Fruit fly (Drosophila melanogaster): ENCODE results near the gene CG4022.

CG4022 gene

dm6 chr3L:9451522-9452118 lies 41.0 kb upstream of the CG4022 start, which contains the start of the genes CG3448 and ghi (continued):
- TF ChIP-seq CG4318 (GFP tag; optimal IDR thresholded peaks at IDR 0.05) (no peak), CG32006 (GFP tag; optimal IDR thresholded peaks at IDR 0.05) (no peak), CG11762 (GFP tag; optimal IDR thresholded peaks at IDR 0.05; ENCODE audit: insufficient read depth) (peak; percentile 49), CG10631 (GFP tag; optimal IDR thresholded peaks at IDR 0.05) (no peak), CG3919 (GFP tag; optimal IDR thresholded peaks at IDR 0.05) (peak; percentile 73), pdm3 (GFP tag; optimal IDR thresholded peaks at IDR 0.05) (no peak), Met (GFP tag; optimal IDR thresholded peaks at IDR 0.05) (peak; percentile 63), Ets21C (GFP tag; optimal IDR thresholded peaks at IDR 0.05) (peak; percentile 31), esn (GFP tag; optimal IDR thresholded peaks at IDR 0.05) (peak; percentile 75)

dm6 chr3L:9447239-9447777 lies 36.7 kb upstream of the CG4022 start:
- no peak for TF ChIP-seq CG8319 (GFP tag; optimal IDR thresholded peaks at IDR 0.05)
- no peak for TF ChIP-seq Met (GFP tag; optimal IDR thresholded peaks at IDR 0.05)
- TF ChIP-seq Smox (GFP tag; optimal IDR thresholded peaks at IDR 0.05) = no peak
- TF ChIP-seq CG8119 (GFP tag; IDR thresholded peaks at IDR 0.05) = no peak; the same call in 2 of the 3 replicates
- TF ChIP-seq CG8632 (GFP tag; optimal IDR thresholded peaks at IDR 0.05) = no peak
- no peak for TF ChIP-seq CG3919 (GFP tag; optimal IDR thresholded peaks at IDR 0.05)
- TF ChIP-seq eg (GFP tag; IDR thresholded peaks at IDR 0.05) = no peak
- no peak for TF ChIP-seq CG34406 (GFP tag; optimal IDR thresholded peaks at IDR 0.05)
- no peak for TF ChIP-seq spab (GFP tag; optimal IDR thresholded peaks at IDR 0.05)
- TF ChIP-seq dac (GFP tag; optimal IDR thresholded peaks at IDR 0.05) = no peak
- no peak for TF ChIP-seq CG10669 (GFP tag; optimal IDR thresholded peaks at IDR 0.05)
- TF ChIP-seq cyc (GFP tag; optimal IDR thresholded peaks at IDR 0.05) = no peak
- TF ChIP-seq Blimp-1 (GFP tag; optimal IDR thresholded peaks at IDR 0.05) = no peak
- TF ChIP-seq svp (GFP tag) = peak; percentile 67
- no peak for TF ChIP-seq CG9139 (GFP tag; optimal IDR thresholded peaks at IDR 0.05)
- no peak for TF ChIP-seq Eip93F (GFP tag; optimal IDR thresholded peaks at IDR 0.05)
- TF ChIP-seq CG11902 (GFP tag; optimal IDR thresholded peaks at IDR 0.05) = no peak
- 0 out of 2 replicates have a peak, but pooled peaks have one; percentile 9 for TF ChIP-seq CG11294 (GFP tag; IDR thresholded peaks at IDR 0.05)
- TF ChIP-seq CG3032 (tag; optimal IDR thresholded peaks at IDR 0.05) = no peak
- no peak for TF ChIP-seq fd85E (GFP tag; optimal IDR thresholded peaks at IDR 0.05)
- TF ChIP-seq Ets21C (GFP tag; optimal IDR thresholded peaks at IDR 0.05) = no peak
- no peak for TF ChIP-seq esn (GFP tag; optimal IDR thresholded peaks at IDR 0.05)
- no peak for TF ChIP-seq Ets96B (tag; optimal IDR thresholded peaks at IDR 0.05)
- TF ChIP-seq CG7368 (GFP tag; optimal IDR thresholded peaks at IDR 0.05) = no peak
- TF ChIP-seq Lpt (GFP tag; optimal IDR thresholded peaks at IDR 0.05) = peak; percentile 6
- no peak for TF ChIP-seq CG6792 (GFP tag; optimal IDR thresholded peaks at IDR 0.05)
- no peak for TF ChIP-seq CG6276 (GFP tag; optimal IDR thresholded peaks at IDR 0.05)
- no peak for TF ChIP-seq Sox102F (GFP tag; optimal IDR thresholded peaks at IDR 0.05)
- TF ChIP-seq lz (GFP tag; optimal IDR thresholded peaks at IDR 0.05) = no peak
- no peak for TF ChIP-seq topi (GFP tag; optimal IDR thresholded peaks at IDR 0.05)
- TF ChIP-seq Eip78C (GFP tag) = peak; percentile 51
- peak; percentile 39 for TF ChIP-seq CG15336 (GFP tag; IDR thresholded peaks at IDR 0.05)
- TF ChIP-seq vri (GFP tag; optimal IDR thresholded peaks at IDR 0.05) = peak; percentile 90
- TF ChIP-seq net (GFP tag; optimal IDR thresholded peaks at IDR 0.05) = peak; percentile 19
- TF ChIP-seq Eip75B (GFP tag; optimal IDR thresholded peaks at IDR 0.05) = no peak
- no peak for TF ChIP-seq CG31627 (GFP tag; optimal IDR thresholded peaks at IDR 0.05)
- TF ChIP-seq Hr38 (GFP tag; optimal IDR thresholded peaks at IDR 0.05) = no peak
- TF ChIP-seq ss (GFP tag; optimal IDR thresholded peaks at IDR 0.05) = no peak
- no peak for TF ChIP-seq fkh (GFP tag; optimal IDR thresholded peaks at IDR 0.05)
- peak; percentile 46 for TF ChIP-seq Gug (GFP tag; IDR thresholded peaks at IDR 0.05)
- TF ChIP-seq Sox14 (GFP tag; optimal IDR thresholded peaks at IDR 0.05) = no peak
- peak; percentile 31 for TF ChIP-seq CG32006 (GFP tag; optimal IDR thresholded peaks at IDR 0.05)
- no peak for TF ChIP-seq achi (GFP tag; optimal IDR thresholded peaks at IDR 0.05)
- no peak for TF ChIP-seq CG1621 (tag; optimal IDR thresholded peaks at IDR 0.05)
- TF ChIP-seq CG6163 (GFP tag; IDR thresholded peaks at IDR 0.05) = no peak; the same call in 2 of the 3 replicates
